Fruit fly (Drosophila melanogaster) whole organism, embryonic: ENCODE data around the gene CG11598.

Experiments
- Abd-B ChIP-seq: fragments of 200-800 bp; sonication (Bioruptor generic); optimal IDR thresholded peaks from 2 replicates; lab custom pipeline; 2018; ENCODE audit warnings: missing biosample characterization, mild to moderate bottlenecking, missing genetic modification characterization, moderate library complexity
- CG10274 ChIP-seq: fragments of 200-800 bp; sonication (Bioruptor generic); optimal IDR thresholded peaks from 3 replicates; lab custom pipeline; 2017; ENCODE audit warnings: missing biosample characterization, mild to moderate bottlenecking, missing genetic modification characterization
- CG10366 ChIP-seq: fragments of 200-800 bp; sonication (Bioruptor generic); IDR thresholded peaks from 2 replicates; pipeline ENCODE4 v1.3.6; 2022; ENCODE audit warnings: missing biosample characterization, missing genetic modification characterization
- CG12104 ChIP-seq: fragments of 200-800 bp; sonication (Bioruptor generic); optimal IDR thresholded peaks from 3 replicates; lab custom pipeline; 2016; ENCODE audit warnings: missing biosample characterization, missing genetic modification characterization
- CG12769 ChIP-seq: fragments of 200-800 bp; sonication (Bioruptor generic); optimal IDR thresholded peaks from 2 replicates; lab custom pipeline; 2019; ENCODE audit warnings: missing biosample characterization, mild to moderate bottlenecking, missing genetic modification characterization, moderate library complexity
- CG14050 ChIP-seq: fragments of 200-800 bp; sonication (Bioruptor generic); IDR thresholded peaks from 3 replicates; pipeline ENCODE4 v1.3.6; 2022; ENCODE audit warnings: missing biosample characterization, missing genetic modification characterization
- CG14965 ChIP-seq: fragments of 200-800 bp; sonication (Bioruptor generic); optimal IDR thresholded peaks from 2 replicates; lab custom pipeline; 2016; ENCODE audit warnings: missing biosample characterization, missing genetic modification characterization, borderline replicate concordance
- CG16779 ChIP-seq: fragments of 200-800 bp; sonication (Bioruptor generic); IDR thresholded peaks from 2 replicates; pipeline ENCODE4 v1.3.6; 2022; ENCODE audit warnings: missing biosample characterization, missing genetic modification characterization
- CG17361 ChIP-seq: fragments of 200-800 bp; sonication (Bioruptor generic); IDR thresholded peaks from 3 replicates; pipeline ENCODE4 v1.3.6; 2022; ENCODE audit warnings: missing biosample characterization, missing genetic modification characterization
- CG1832 ChIP-seq: fragments of 200-800 bp; sonication (Bioruptor generic); optimal IDR thresholded peaks from 2 replicates; lab custom pipeline; 2017; ENCODE audit warnings: missing biosample characterization, mild to moderate bottlenecking, missing genetic modification characterization, inconsistent platforms
- CG2116 ChIP-seq: fragments of 200-800 bp; sonication (Bioruptor generic); optimal IDR thresholded peaks from 3 replicates; lab custom pipeline; 2018; ENCODE audit warnings: missing biosample characterization, mild to moderate bottlenecking, missing genetic modification characterization
- CG2712 ChIP-seq: fragments of 200-800 bp; optimal IDR thresholded peaks from 3 replicates; lab custom pipeline; 2019; ENCODE audit warnings: missing biosample characterization, mild to moderate bottlenecking, missing genetic modification characterization, moderate library complexity
- CG31441 ChIP-seq: fragments of 200-800 bp; sonication (Bioruptor generic); IDR thresholded peaks from 2 replicates; pipeline ENCODE4 v1.3.6; 2022; ENCODE audit warnings: missing biosample characterization, missing genetic modification characterization
- CG3847 ChIP-seq: fragments of 200-800 bp; sonication (Bioruptor generic); IDR thresholded peaks from 2 replicates; pipeline ENCODE4 v1.3.6; 2022; ENCODE audit warnings: missing biosample characterization, missing genetic modification characterization
- CG4282 ChIP-seq: fragments of 200-800 bp; sonication (Bioruptor generic); optimal IDR thresholded peaks from 2 replicates; lab custom pipeline; 2016; ENCODE audit warnings: missing biosample characterization, missing genetic modification characterization
- CG4854 ChIP-seq: fragments of 200-800 bp; sonication (Bioruptor generic); optimal IDR thresholded peaks from 2 replicates; lab custom pipeline; 2016; ENCODE audit warnings: missing biosample characterization, missing genetic modification characterization, inconsistent platforms
- CG5245 ChIP-seq: fragments of 200-800 bp; sonication (Bioruptor generic); optimal IDR thresholded peaks from 3 replicates; lab custom pipeline; 2016; ENCODE audit warnings: missing biosample characterization, missing genetic modification characterization
- CG5953 ChIP-seq: fragments of 200-800 bp; sonication (Bioruptor generic); IDR thresholded peaks from 2 replicates; pipeline ENCODE4 v1.3.6; 2022; ENCODE audit warnings: missing biosample characterization, missing genetic modification characterization
- CG6813 ChIP-seq: fragments of 200-800 bp; sonication (Bioruptor generic); optimal IDR thresholded peaks from 2 replicates; lab custom pipeline; 2017; ENCODE audit warnings: missing biosample characterization, missing genetic modification characterization, mild to moderate bottlenecking, moderate library complexity, missing genetic modification reagents
- CG7271 ChIP-seq: fragments of 200-800 bp; sonication (Bioruptor generic); optimal IDR thresholded peaks from 2 replicates; lab custom pipeline; 2018; ENCODE audit warnings: missing biosample characterization, mild to moderate bottlenecking, missing genetic modification characterization, moderate library complexity
- CG9876 ChIP-seq: fragments of 200-800 bp; sonication (Bioruptor generic); optimal IDR thresholded peaks from 2 replicates; lab custom pipeline; 2016; ENCODE audit warnings: missing biosample characterization, missing genetic modification characterization
- Dek ChIP-seq: fragments of 200-800 bp; sonication (Bioruptor generic); optimal IDR thresholded peaks from 3 replicates; lab custom pipeline; 2019; ENCODE audit warnings: missing biosample characterization, mild to moderate bottlenecking, missing genetic modification characterization, moderate library complexity
- Dfd ChIP-seq, 2 experiments: fragments of >200 bp; optimal IDR thresholded peaks; 2 replicates each; lab custom pipeline; 2017; ENCODE audit warnings: missing biosample characterization in 2 of 2, missing genetic modification characterization in 2 of 2
- Dll ChIP-seq: fragments of 200-800 bp; sonication (Bioruptor generic); IDR thresholded peaks from 4 replicates; pipeline ENCODE4 v1.3.6; 2022; ENCODE audit warnings: missing biosample characterization, missing genetic modification characterization; ENCODE audit not compliant: partially characterized antibody
- Dp ChIP-seq: fragments of 200-800 bp; sonication (Bioruptor generic); optimal IDR thresholded peaks from 2 replicates; lab custom pipeline; 2018; ENCODE audit warnings: missing biosample characterization, mild to moderate bottlenecking, missing genetic modification characterization, moderate library complexity
- ERR ChIP-seq: fragments of 200-800 bp; sonication (Bioruptor generic); optimal IDR thresholded peaks from 2 replicates; lab custom pipeline; 2016; ENCODE audit warnings: missing biosample characterization, missing genetic modification characterization
- Hr51 ChIP-seq, 2 experiments: fragments of 200-800 bp; sonication (Bioruptor generic); optimal IDR thresholded peaks; 2 replicates in 1 of 2; 3 replicates in 1 of 2; lab custom pipeline; 2016 to 2018; ENCODE audit warnings: missing biosample characterization in 2 of 2, missing genetic modification characterization in 2 of 2, mild to moderate bottlenecking in 1 of 2, moderate library complexity in 1 of 2
- MBD-R2 ChIP-seq: fragments of 200-800 bp; sonication (Bioruptor generic); IDR thresholded peaks from 2 replicates; pipeline ENCODE4 v1.3.6; 2022; ENCODE audit warnings: missing biosample characterization, missing genetic modification characterization
- Poxn ChIP-seq: fragments of 200-800 bp; sonication (Bioruptor generic); IDR thresholded peaks from 2 replicates; pipeline ENCODE4 v1.3.6; 2022; ENCODE audit warnings: missing biosample characterization, missing genetic modification characterization
- Ravus ChIP-seq: fragments of 200-800 bp; sonication (Bioruptor generic); IDR thresholded peaks from 2 replicates; pipeline ENCODE4 v1.3.6; 2022; ENCODE audit warnings: missing biosample characterization, missing genetic modification characterization
- Scr ChIP-seq: fragments of 200-800 bp; sonication (Bioruptor generic); IDR thresholded peaks from 2 replicates; pipeline ENCODE4 v1.3.6; 2022; ENCODE audit warnings: missing biosample characterization, missing genetic modification characterization; ENCODE audit not compliant: partially characterized antibody
- Trl ChIP-seq, 3 experiments: fragments of >200 bp in 2 of 3; fragments of 200-800 bp in 1 of 3; sonication (Bioruptor generic) in 1 of 3; optimal IDR thresholded peaks; 2 replicates in 1 of 3; 3 replicates in 2 of 3; lab custom pipeline; 2016 to 2017; ENCODE audit warnings: missing biosample characterization in 1 of 3, missing genetic modification characterization in 1 of 3
- caup ChIP-seq: fragments of 200-800 bp; sonication (Bioruptor generic); optimal IDR thresholded peaks from 3 replicates; lab custom pipeline; 2017; ENCODE audit warnings: missing biosample characterization, mild to moderate bottlenecking, missing genetic modification characterization, moderate library complexity; ENCODE audit not compliant: severe bottlenecking
- chinmo ChIP-seq: fragments of 200-800 bp; sonication (Bioruptor generic); IDR thresholded peaks from 4 replicates; pipeline ENCODE4 v1.3.6; 2022; ENCODE audit warnings: missing biosample characterization, missing genetic modification characterization; ENCODE audit not compliant: partially characterized antibody
- ci ChIP-seq: fragments of 200-800 bp; sonication (Bioruptor generic); IDR thresholded peaks from 3 replicates; pipeline ENCODE4 v1.3.6; 2022; ENCODE audit warnings: missing biosample characterization, missing genetic modification characterization
- dmrt11E ChIP-seq: fragments of 200-800 bp; sonication (Bioruptor generic); optimal IDR thresholded peaks from 3 replicates; lab custom pipeline; 2018; ENCODE audit warnings: missing biosample characterization, mild to moderate bottlenecking, missing genetic modification characterization, moderate library complexity
- dmrt99B ChIP-seq: fragments of 200-800 bp; sonication (Bioruptor generic); optimal IDR thresholded peaks from 2 replicates; lab custom pipeline; 2018; ENCODE audit warnings: missing biosample characterization, mild to moderate bottlenecking, missing genetic modification characterization, moderate library complexity
- hb ChIP-seq: fragments of 200-800 bp; sonication (Bioruptor generic); IDR thresholded peaks from 3 replicates; pipeline ENCODE4 v1.3.6; 2022; ENCODE audit warnings: missing biosample characterization, missing genetic modification characterization; ENCODE audit not compliant: partially characterized antibody
- hth ChIP-seq: fragments of >200 bp; optimal IDR thresholded peaks from 2 replicates; lab custom pipeline; 2017; ENCODE audit warnings: inconsistent platforms
- insv ChIP-seq, 2 experiments: fragments of 200-800 bp; sonication (Bioruptor generic); optimal IDR thresholded peaks; 3 replicates each; lab custom pipeline; 2016 to 2018; ENCODE audit warnings: missing biosample characterization in 2 of 2, missing genetic modification characterization in 2 of 2
- onecut ChIP-seq: fragments of 200-800 bp; sonication (Bioruptor generic); IDR thresholded peaks from 2 replicates; pipeline ENCODE4 v1.3.6; 2022; ENCODE audit warnings: missing biosample characterization, missing genetic modification characterization
- otp ChIP-seq: fragments of 200-800 bp; sonication (Bioruptor generic); IDR thresholded peaks from 3 replicates; pipeline ENCODE4, ENCODE4 v1.3.6; 2022; ENCODE audit warnings: missing biosample characterization, missing genetic modification characterization
- pum ChIP-seq: fragments of 200-800 bp; sonication (Bioruptor generic); optimal IDR thresholded peaks from 2 replicates; lab custom pipeline; 2016; ENCODE audit warnings: missing biosample characterization, missing genetic modification characterization
- sim ChIP-seq: fragments of 200-800 bp; sonication (Bioruptor generic); IDR thresholded peaks from 2 replicates; pipeline ENCODE4 v1.3.6; 2022; ENCODE audit warnings: missing biosample characterization, missing genetic modification characterization
- sna ChIP-seq: fragments of 200-800 bp; sonication (Bioruptor generic); IDR thresholded peaks from 2 replicates; pipeline ENCODE4 v1.3.6; 2022; ENCODE audit warnings: missing biosample characterization, missing genetic modification characterization; ENCODE audit not compliant: partially characterized antibody
- so ChIP-seq: fragments of 200-800 bp; sonication (Bioruptor generic); IDR thresholded peaks from 3 replicates; pipeline ENCODE4 v1.3.6; 2022; ENCODE audit warnings: missing biosample characterization, missing genetic modification characterization
- stc ChIP-seq: fragments of 200-800 bp; sonication (Bioruptor generic); IDR thresholded peaks from 2 replicates; pipeline ENCODE4 v1.3.6; 2022; ENCODE audit warnings: missing biosample characterization, missing genetic modification characterization
- toy ChIP-seq: fragments of 200-800 bp; sonication (Bioruptor generic); IDR thresholded peaks from 2 replicates; pipeline ENCODE4 v1.3.6; 2022; ENCODE audit warnings: missing biosample characterization, missing genetic modification characterization
- tx ChIP-seq: fragments of 200-800 bp; sonication (Bioruptor generic); optimal IDR thresholded peaks from 2 replicates; lab custom pipeline; 2016; ENCODE audit warnings: missing biosample characterization, missing genetic modification characterization
- wdn ChIP-seq: fragments of 200-800 bp; sonication (Bioruptor generic); IDR thresholded peaks from 2 replicates; pipeline ENCODE4 v1.3.6; 2022; ENCODE audit warnings: missing biosample characterization, missing genetic modification characterization
- yki ChIP-seq: fragments of >200 bp; optimal IDR thresholded peaks from 3 replicates; lab custom pipeline; 2018

CG11598 gene

DNA sequence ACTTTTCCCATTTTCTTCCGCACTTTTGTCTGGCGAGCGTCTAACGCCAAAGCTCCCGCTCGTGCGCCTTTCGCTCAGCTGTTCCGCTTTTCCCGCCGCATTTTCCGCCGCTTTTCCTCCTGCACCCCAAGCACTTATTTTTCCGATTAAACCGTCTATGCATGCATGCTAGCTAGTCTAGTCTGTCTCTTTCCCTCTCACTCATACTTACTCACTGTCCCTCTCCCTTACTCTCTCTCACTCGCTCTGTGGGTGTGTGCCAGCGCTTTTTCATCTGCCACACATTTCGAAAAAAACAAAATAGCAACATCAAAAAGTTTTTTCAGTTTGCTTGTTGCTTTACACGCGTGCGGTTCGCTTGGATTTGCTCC lies 19.5 kb downstream of the CG11598 start, which contains the start of gene CG6225:
CG6225 (plus strand) TSS at position 325 of the 371 bp plus-strand sequence.
- TF ChIP-seq CG2712 (tag; lab: Kevin White, UChicago) = no peak
- TF ChIP-seq Ravus (GFP tag; lab: Robert Waterston, UW) = no peak
- TF ChIP-seq dmrt11E = no peak
- no peak for TF ChIP-seq CG16779
- TF ChIP-seq insv (GFP tag; optimal IDR thresholded peaks at IDR 0.05; lab: Kevin White, UChicago) = no peak
- TF ChIP-seq wdn (GFP tag; lab: Robert Waterston, UW) = no peak
- TF ChIP-seq hb (GFP tag; lab: Robert Waterston, UW) = no peak
- TF ChIP-seq stc = peak; percentile 4; the same call in 1 of the 2 replicates
- TF ChIP-seq CG10274 = no peak
- 0 out of 3 replicates have a peak, but pooled peaks have one; percentile 2 for TF ChIP-seq otp (GFP tag; lab: Robert Waterston, UW)
- TF ChIP-seq Scr = no peak
- no peak for TF ChIP-seq CG2116 (GFP tag; lab: Kevin White, UChicago)
- no peak for TF ChIP-seq CG4282 (GFP tag; lab: Kevin White, UChicago)
- TF ChIP-seq sna = no peak
- TF ChIP-seq toy (GFP tag; lab: Robert Waterston, UW) = no peak
- no peak for TF ChIP-seq Dek (tag; lab: Kevin White, UChicago)
- no peak for TF ChIP-seq caup (GFP tag; lab: Kevin White, UChicago)
- peak; percentile 30; the same call in 1 of the 4 replicates for TF ChIP-seq chinmo (GFP tag; lab: Robert Waterston, UW)
- no peak for TF ChIP-seq MBD-R2 (GFP tag; lab: Robert Waterston, UW)
- no peak for TF ChIP-seq Dfd (GFP tag; optimal IDR thresholded peaks at IDR 0.05; lab: Kevin White, UChicago)
- no peak for TF ChIP-seq Dll (GFP tag; lab: Robert Waterston, UW)
- no peak for TF ChIP-seq yki (lab: Kevin White, UChicago)
- no peak for TF ChIP-seq Hr51 (GFP tag; optimal IDR thresholded peaks at IDR 0.05; lab: Kevin White, UChicago)
- TF ChIP-seq so = 0 out of 3 replicates have a peak, but pooled peaks have one; percentile 3
- TF ChIP-seq CG12104 (GFP tag; lab: Kevin White, UChicago) = no peak
- TF ChIP-seq sim = no peak
- no peak for TF ChIP-seq CG4854 (GFP tag; lab: Kevin White, UChicago)
- TF ChIP-seq ci (GFP tag; lab: Robert Waterston, UW) = no peak
- peak; percentile 20 for TF ChIP-seq CG12769 (tag; lab: Kevin White, UChicago)
- TF ChIP-seq CG14050 (GFP tag; lab: Robert Waterston, UW) = no peak; the same call in 2 of the 3 replicates
- peak; percentile 29 for TF ChIP-seq CG1832 (GFP tag; lab: Kevin White, UChicago)
- no peak for TF ChIP-seq CG5245 (GFP tag; lab: Kevin White, UChicago)
- no peak for TF ChIP-seq CG7271 (tag; lab: Kevin White, UChicago)
- TF ChIP-seq CG17361 (GFP tag; lab: Robert Waterston, UW) = 0 out of 3 replicates have a peak, but pooled peaks have one; percentile 6
- no peak for TF ChIP-seq onecut (GFP tag; lab: Robert Waterston, UW)
- no peak for TF ChIP-seq CG3847 (GFP tag; lab: Robert Waterston, UW)
- no peak for TF ChIP-seq pum (GFP tag; lab: Kevin White, UChicago)
- no peak for TF ChIP-seq hth (lab: Kevin White, UChicago)
- TF ChIP-seq tx (GFP tag; lab: Kevin White, UChicago) = no peak
- no peak for TF ChIP-seq CG9876 (GFP tag; lab: Kevin White, UChicago)
- peak; percentile 29 to 54 for TF ChIP-seq Trl (optimal IDR thresholded peaks at IDR 0.05; lab: Kevin White, UChicago)
- TF ChIP-seq Trl (GFP tag; optimal IDR thresholded peaks at IDR 0.05; lab: Kevin White, UChicago) = no peak
- no peak for TF ChIP-seq Abd-B (GFP tag; lab: Kevin White, UChicago)
- TF ChIP-seq CG14965 (GFP tag; lab: Kevin White, UChicago) = no peak
- no peak for TF ChIP-seq Poxn (GFP tag; lab: Robert Waterston, UW)
- no peak for TF ChIP-seq Dp (GFP tag; lab: Kevin White, UChicago)
- TF ChIP-seq CG10366 (GFP tag; lab: Robert Waterston, UW) = no peak
- no peak for TF ChIP-seq CG6813
- no peak for TF ChIP-seq dmrt99B (tag; lab: Kevin White, UChicago)
- no peak for TF ChIP-seq ERR (GFP tag; lab: Kevin White, UChicago)
- TF ChIP-seq CG5953 (GFP tag; lab: Robert Waterston, UW) = no peak
- TF ChIP-seq CG31441 (GFP tag; lab: Robert Waterston, UW) = no peak
